Worm (Caenorhabditis elegans) whole organism, L4/young adult: ENCODE results near the gene gldi-5.

Experiments
- W03F9.2 ChIP-seq: fragments of 150-350 bp; optimal IDR thresholded peaks from 2 replicates; lab custom pipeline; 2014; ENCODE audit warnings: missing biosample characterization, missing genetic modification characterization
- dao-5 ChIP-seq: sonication (generic microtip); optimal IDR thresholded peaks from 2 replicates; lab custom pipeline; 2016; ENCODE audit warnings: missing genotype, missing genetic modification characterization, moderate library complexity, missing compliant biosample characterization
- him-1 ChIP-seq: sonication (generic microtip); optimal IDR thresholded peaks from 2 replicates; lab custom pipeline; 2016; ENCODE audit warnings: missing genotype, missing genetic modification reagents, missing genetic modification characterization, missing compliant biosample characterization

DNA sequence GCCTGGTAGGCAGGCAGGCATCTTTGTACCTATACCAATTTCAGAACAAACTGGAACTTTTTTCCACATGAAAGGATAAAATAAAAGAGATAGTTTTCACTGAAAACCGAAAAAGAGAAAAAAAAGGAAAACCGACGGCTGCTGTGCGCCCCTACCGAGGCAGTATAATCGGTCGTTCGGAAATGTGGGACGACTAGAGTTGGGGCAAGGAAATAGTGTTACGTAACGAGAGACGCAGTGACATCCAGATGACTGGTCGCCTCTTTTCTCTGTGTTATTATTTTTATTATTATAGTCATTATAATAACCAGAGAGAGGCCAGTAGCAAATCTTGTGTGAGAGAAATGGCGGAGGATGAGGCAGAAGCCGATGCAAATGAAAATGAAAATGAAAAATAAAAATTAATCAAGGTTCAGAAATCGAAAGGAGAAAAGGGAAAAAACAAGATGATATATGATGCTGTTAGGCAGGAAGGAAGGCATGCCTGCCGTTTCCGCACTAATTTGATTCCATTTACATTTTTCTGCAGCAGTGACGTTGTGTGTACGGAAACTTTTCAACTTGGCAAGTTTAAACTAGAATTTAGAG, 44.9 kb downstream of the gldi-5 start:
- no peak for TF ChIP-seq him-1 (tag; lab: Kevin White, UChicago)
- TF ChIP-seq W03F9.2 (tag; lab: Kevin White, UChicago), result no peak
- TF ChIP-seq dao-5 (tag; lab: Kevin White, UChicago), result no peak
